Fruit fly (Drosophila melanogaster): ENCODE measurements around the gene knk.

knk gene

dm6 chr3R:10099401-10099848 lies 26.0 kb downstream of the knk start (continued):
- TF ChIP-seq Meics (GFP tag; optimal IDR thresholded peaks at IDR 0.05) (no peak), CG32532 (GFP tag; IDR thresholded peaks at IDR 0.05) (0 out of 2 replicates have a peak, but pooled peaks have one; percentile 24), HmgZ (tag; optimal IDR thresholded peaks at IDR 0.05) (peak; percentile 60), CG6683 (GFP tag; optimal IDR thresholded peaks at IDR 0.05) (no peak), CG11085 (GFP tag; IDR thresholded peaks at IDR 0.05) (no peak), CG6791 (GFP tag; IDR thresholded peaks at IDR 0.05; ENCODE audit: partially characterized antibody) (no peak), toy (GFP tag; IDR thresholded peaks at IDR 0.05) (no peak), crol (GFP tag; IDR thresholded peaks at IDR 0.05) (peak; percentile 37; the same call in 1 of the 2 replicates), Gug (GFP tag; IDR thresholded peaks at IDR 0.05) (no peak), grn (GFP tag; optimal IDR thresholded peaks at IDR 0.05) (peak; percentile 100), vnd (GFP tag; IDR thresholded peaks at IDR 0.05; ENCODE audit: partially characterized antibody) (no peak), CG2678 (tag; optimal IDR thresholded peaks at IDR 0.05) (peak; percentile 25), CG33557 (GFP tag; optimal IDR thresholded peaks at IDR 0.05) (no peak), CG34376 (GFP tag; optimal IDR thresholded peaks at IDR 0.05) (peak; percentile 90), ind (GFP tag; optimal IDR thresholded peaks at IDR 0.05) (no peak), chm (GFP tag; IDR thresholded peaks at IDR 0.05) (peak; percentile 62; the same call in 1 of the 2 replicates), gce (GFP tag; IDR thresholded peaks at IDR 0.05) (0 out of 3 replicates have a peak, but pooled peaks have one; percentile 11), Hand (GFP tag; optimal IDR thresholded peaks at IDR 0.05) (peak; percentile 19), crp (GFP tag; optimal IDR thresholded peaks at IDR 0.05) (peak in 1 of 2 experiments; percentile 7), CG4617 (GFP tag; optimal IDR thresholded peaks at IDR 0.05; ENCODE audit: borderline replicate concordance) (no peak), pb (GFP tag; optimal IDR thresholded peaks at IDR 0.05) (no peak), sd (tag; optimal IDR thresholded peaks at IDR 0.05) (peak; percentile 55), grau (tag; optimal IDR thresholded peaks at IDR 0.05) (no peak)

- no peak for TF ChIP-seq bowl (GFP tag; IDR thresholded peaks at IDR 0.05)
- peak in 1 of 2 experiments; percentile 73 for TF ChIP-seq Hr78 (GFP tag; optimal IDR thresholded peaks at IDR 0.05)
- 0 out of 2 replicates have a peak, but pooled peaks have one; percentile 5 for TF ChIP-seq klu (GFP tag; IDR thresholded peaks at IDR 0.05)
- TF ChIP-seq Hr3 (GFP tag; optimal IDR thresholded peaks at IDR 0.05) = no peak
- TF ChIP-seq cwo (GFP tag; optimal IDR thresholded peaks at IDR 0.05) = peak; percentile 29
- 0 out of 3 replicates have a peak, but pooled peaks have one; percentile 6 for TF ChIP-seq tgo (GFP tag; IDR thresholded peaks at IDR 0.05)
- TF ChIP-seq tio (GFP tag; optimal IDR thresholded peaks at IDR 0.05) = peak; percentile 4
- TF ChIP-seq CG10565 (GFP tag; optimal IDR thresholded peaks at IDR 0.05) = no peak
- TF ChIP-seq Dbx (GFP tag; IDR thresholded peaks at IDR 0.05) = 0 out of 3 replicates have a peak, but pooled peaks have one; percentile 3
- peak; percentile 37 for TF ChIP-seq sd (tag; optimal IDR thresholded peaks at IDR 0.05)
- peak; percentile 15 for TF ChIP-seq Sox100B (GFP tag; optimal IDR thresholded peaks at IDR 0.05)
- TF ChIP-seq sima (GFP tag; optimal IDR thresholded peaks at IDR 0.05) = no peak
- TF ChIP-seq CG9609 (GFP tag; optimal IDR thresholded peaks at IDR 0.05) = peak; percentile 2
- peak; percentile 36 for TF ChIP-seq CG7556 (GFP tag; optimal IDR thresholded peaks at IDR 0.05)
- TF ChIP-seq Six4 (GFP tag; optimal IDR thresholded peaks at IDR 0.05) = no peak
- TF ChIP-seq CG3281 (GFP tag; optimal IDR thresholded peaks at IDR 0.05) = peak; percentile 19
- TF ChIP-seq Dfd (GFP tag; optimal IDR thresholded peaks at IDR 0.05) = no peak
- peak; percentile 22 for TF ChIP-seq kni (GFP tag; optimal IDR thresholded peaks at IDR 0.05)
- no peak for TF ChIP-seq CG4404 (GFP tag; IDR thresholded peaks at IDR 0.05)
- peak; percentile 54; the same call in 1 of the 2 replicates for TF ChIP-seq crol (GFP tag; IDR thresholded peaks at IDR 0.05)
- TF ChIP-seq nerfin-2 (GFP tag; IDR thresholded peaks at IDR 0.05; ENCODE audit: partially characterized antibody) = 0 out of 2 replicates have a peak, but pooled peaks have one; percentile 14
- peak in 1 of 2 experiments; percentile 22 for TF ChIP-seq Pdp1 (GFP tag; optimal IDR thresholded peaks at IDR 0.05)
- TF ChIP-seq CG10209 (GFP tag; optimal IDR thresholded peaks at IDR 0.05) = peak; percentile 21
- peak; percentile 75; the same call in 2 of the 3 replicates for TF ChIP-seq otp (GFP tag; IDR thresholded peaks at IDR 0.05)
- no peak for TF ChIP-seq Dek (tag; optimal IDR thresholded peaks at IDR 0.05)
- TF ChIP-seq pros (GFP tag; optimal IDR thresholded peaks at IDR 0.05) = no peak
- 0 out of 3 replicates have a peak, but pooled peaks have one; percentile 2 for TF ChIP-seq H15 (GFP tag; IDR thresholded peaks at IDR 0.05)
- TF ChIP-seq CG13624 (GFP tag; optimal IDR thresholded peaks at IDR 0.05) = no peak
These were observed 27.2 kb downstream of the knk start for dm6 chr3R:10098296-10098675.

Data from whole organism, embryonic.